Worm (Caenorhabditis elegans) whole organism, midembryonic: ENCODE results near the gene ceh-18.

Source experiments
- T22C8.4 ChIP-seq: fragments of 200-800 bp; sonication (Bioruptor generic); IDR thresholded peaks from 2 replicates; pipeline ENCODE4 v1.3.6; 2022; ENCODE audit warnings: missing genetic modification characterization, missing compliant biosample characterization
- cog-1 ChIP-seq: sonication (generic microtip); optimal IDR thresholded peaks from 2 replicates; lab custom pipeline; 2016; ENCODE audit warnings: missing genetic modification characterization, missing compliant biosample characterization
- flt-1 ChIP-seq: fragments of 200-800 bp; sonication (Bioruptor generic); IDR thresholded peaks from 2 replicates; pipeline ENCODE4 v1.3.6; 2022; ENCODE audit warnings: missing genetic modification characterization, missing compliant biosample characterization
- klf-2 ChIP-seq: fragments of 200-800 bp; sonication (Bioruptor generic); conservative IDR thresholded peaks from 2 replicates; pipeline ENCODE4 v1.3.6; 2022; ENCODE audit warnings: missing genetic modification reagents, missing genetic modification characterization, missing compliant biosample characterization
- med-1 ChIP-seq: sonication (generic microtip); optimal IDR thresholded peaks from 2 replicates; lab custom pipeline; 2017; ENCODE audit warnings: missing genetic modification characterization, mild to moderate bottlenecking, missing compliant biosample characterization, antibody characterized with exemption, missing genetic modification reagents; ENCODE audit not compliant: insufficient read depth
- ref-1 ChIP-seq: fragments of 200-800 bp; sonication (Bioruptor generic); conservative IDR thresholded peaks from 2 replicates; pipeline ENCODE4 v1.3.6; 2022; ENCODE audit warnings: missing genetic modification reagents, missing genetic modification characterization, missing compliant biosample characterization
- tab-1 ChIP-seq: fragments of 200-800 bp; sonication (Bioruptor generic); IDR thresholded peaks from 2 replicates; pipeline ENCODE4 v1.3.6; 2022; ENCODE audit warnings: missing genetic modification characterization, missing compliant biosample characterization
- ztf-23 ChIP-seq: fragments of 200-800 bp; sonication (Bioruptor generic); IDR thresholded peaks from 2 replicates; pipeline ENCODE4 v1.3.6; 2022; ENCODE audit warnings: missing genetic modification reagents, missing genetic modification characterization, missing compliant biosample characterization
- ztf-29 ChIP-seq: fragments of 200-800 bp; sonication (Bioruptor generic); IDR thresholded peaks from 2 replicates; pipeline ENCODE4 v1.3.6; 2022; ENCODE audit warnings: missing genetic modification reagents, missing genetic modification characterization, missing compliant biosample characterization

- TF ChIP-seq T22C8.4 (GFP tag; lab: Robert Waterston, UW): no peak
- no peak for TF ChIP-seq tab-1 (GFP tag; lab: Robert Waterston, UW)
- TF ChIP-seq klf-2 (GFP tag; lab: Robert Waterston, UW): no peak
- TF ChIP-seq ztf-23 (GFP tag; lab: Robert Waterston, UW): no peak
- TF ChIP-seq flt-1: no peak
- TF ChIP-seq ztf-29 (GFP tag; lab: Robert Waterston, UW): no peak
- no peak for TF ChIP-seq ref-1 (GFP tag; lab: Robert Waterston, UW)
- TF ChIP-seq cog-1: no peak
- TF ChIP-seq med-1 (GFP tag; lab: Kevin White, UChicago): no peak
Observed at ce11 chrX:3904568-3904967, 47.0 kb upstream of the ceh-18 start, which contains the start of gene sup-12.
